Fruit fly (Drosophila melanogaster): ENCODE data around the gene Ir85a.

DNA sequence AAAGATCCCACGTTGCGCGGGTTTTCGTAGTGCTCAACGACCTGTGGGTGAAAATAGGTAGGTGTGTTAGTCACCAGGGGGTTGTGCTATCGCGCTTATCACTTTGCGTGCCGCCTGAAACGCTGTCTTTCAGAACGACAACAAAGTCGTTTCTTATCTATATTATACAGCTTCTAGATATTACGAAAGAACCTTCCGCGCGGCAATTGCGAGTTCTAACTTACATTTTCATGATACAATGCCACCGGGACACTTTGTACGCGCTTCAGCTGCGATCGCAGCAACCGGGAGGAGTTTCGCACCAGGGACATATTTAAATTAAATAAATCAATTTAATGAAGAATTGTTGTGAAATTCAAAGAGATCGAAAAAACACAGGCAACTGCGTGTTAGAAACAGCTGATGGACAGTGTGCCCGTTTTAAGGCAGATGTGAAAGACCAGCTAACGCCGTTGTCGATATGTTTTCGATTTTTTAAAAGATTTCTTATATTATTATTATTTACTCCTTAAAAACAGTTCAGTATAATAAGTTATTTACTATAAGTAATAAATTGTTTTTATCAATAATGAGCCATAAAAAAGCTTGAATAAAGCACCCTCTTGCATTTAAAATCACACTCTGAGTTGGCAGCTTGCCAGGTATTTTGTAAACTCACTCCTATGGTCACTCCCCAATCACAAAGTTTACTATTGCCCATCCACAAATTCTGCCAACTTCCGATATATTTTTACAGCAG lies 29.4 kb downstream of the Ir85a start, which contains the start of the genes IscU and CG8379:
- TF ChIP-seq usp (GFP tag; optimal IDR thresholded peaks at IDR 0.05) (no peak), jim (GFP tag; optimal IDR thresholded peaks at IDR 0.05) (no peak), CG9705 (GFP tag; optimal IDR thresholded peaks at IDR 0.05) (no peak), Dfd (GFP tag; optimal IDR thresholded peaks at IDR 0.05) (no peak), ey (GFP tag; optimal IDR thresholded peaks at IDR 0.05) (no peak), h (GFP tag; optimal IDR thresholded peaks at IDR 0.05) (no peak), pan (optimal IDR thresholded peaks at IDR 0.05) (no peak), lola (GFP tag; optimal IDR thresholded peaks at IDR 0.05) (no peak), OdsH (GFP tag; optimal IDR thresholded peaks at IDR 0.05) (no peak), dmrt93B (GFP tag; optimal IDR thresholded peaks at IDR 0.05) (no peak), Myc (optimal IDR thresholded peaks at IDR 0.05) (peak; percentile 9)

All from whole organism, wandering third instar larva.